Worm (Caenorhabditis elegans) whole organism, L4 larva: ENCODE measurements around the gene his-6.

ENCODE experiments used
- F37D6.2 ChIP-seq: sonication (generic microtip); optimal IDR thresholded peaks from 2 replicates; lab custom pipeline; 2016; ENCODE audit warnings: mild to moderate bottlenecking, missing genetic modification characterization, missing compliant biosample characterization
- T26A8.4 ChIP-seq: fragments of 200-800 bp; sonication (Bioruptor generic); IDR thresholded peaks from 2 replicates; pipeline ENCODE4 v1.3.6; 2022; ENCODE audit warnings: missing genetic modification characterization, missing compliant biosample characterization
- Y48G9A.11 ChIP-seq: fragments of 200-800 bp; sonication (Bioruptor generic); IDR thresholded peaks from 2 replicates; pipeline ENCODE4 v1.3.6; 2022; ENCODE audit warnings: missing genetic modification reagents, missing genetic modification characterization, missing compliant biosample characterization
- Y5F2A.4 ChIP-seq: fragments of 200-800 bp; sonication (Bioruptor generic); optimal IDR thresholded peaks from 2 replicates; lab custom pipeline; 2018; ENCODE audit warnings: mild to moderate bottlenecking, missing genetic modification characterization, missing compliant biosample characterization
- ZK546.5 ChIP-seq, 2 experiments: sonication (generic microtip); optimal IDR thresholded peaks; 2 replicates each; lab custom pipeline; 2017; ENCODE audit warnings: missing biosample characterization in 2 of 2, missing genetic modification characterization in 2 of 2
- aha-1 ChIP-seq: fragments of 150-350 bp; peaks from one replicate; lab custom pipeline; 2014; ENCODE audit warnings: missing biosample characterization, missing genetic modification characterization
- arid-1 ChIP-seq: fragments of 200-800 bp; sonication (Bioruptor generic); conservative IDR thresholded peaks from 2 replicates; pipeline ENCODE4 v1.3.6; 2022; ENCODE audit warnings: missing genetic modification reagents, missing genetic modification characterization, missing compliant biosample characterization
- ceh-20 ChIP-seq: fragments of 200-800 bp; sonication (Bioruptor generic); IDR thresholded peaks from 2 replicates; pipeline ENCODE4 v1.3.6; 2022; ENCODE audit warnings: missing genetic modification reagents, missing genetic modification characterization, missing compliant biosample characterization
- ceh-28 ChIP-seq: fragments of 150-350 bp; optimal IDR thresholded peaks from 2 replicates; lab custom pipeline; 2014; ENCODE audit warnings: missing biosample characterization, missing genetic modification reagents, missing genetic modification characterization
- ceh-44 ChIP-seq: fragments of 200-800 bp; sonication (Bioruptor generic); IDR thresholded peaks from 2 replicates; pipeline ENCODE4 v1.3.6; 2022; ENCODE audit warnings: missing genetic modification reagents, missing genetic modification characterization, missing compliant biosample characterization
- ceh-62 ChIP-seq: sonication (generic microtip); optimal IDR thresholded peaks from 2 replicates; lab custom pipeline; 2017; ENCODE audit warnings: missing biosample characterization, missing genetic modification characterization
- daf-16 ChIP-seq, 3 experiments: sonication (generic microtip); optimal IDR thresholded peaks; 2 replicates each; lab custom pipeline; 2016 to 2017; ENCODE audit warnings: missing genetic modification characterization in 3 of 3, missing genetic modification reagents in 3 of 3, mild to moderate bottlenecking in 2 of 3, missing compliant biosample characterization in 2 of 3, missing biosample characterization in 1 of 3, moderate library complexity in 1 of 3
- daf-19 ChIP-seq: fragments of 200-800 bp; sonication (Bioruptor generic); conservative IDR thresholded peaks from 2 replicates; pipeline ENCODE4 v1.3.6; 2022; ENCODE audit warnings: missing genetic modification characterization, missing compliant biosample characterization
- daf-8 ChIP-seq: fragments of 200-800 bp; sonication (Bioruptor generic); IDR thresholded peaks from 2 replicates; pipeline ENCODE4 v1.3.6; 2022; ENCODE audit warnings: missing genetic modification characterization, missing compliant biosample characterization
- dmd-6 ChIP-seq: fragments of 200-800 bp; sonication (Bioruptor generic); IDR thresholded peaks from 2 replicates; pipeline ENCODE4 v1.3.6; 2022; ENCODE audit warnings: missing genetic modification reagents, missing genetic modification characterization, missing compliant biosample characterization
- dmd-8 ChIP-seq: fragments of 200-800 bp; sonication (Bioruptor generic); IDR thresholded peaks from 2 replicates; pipeline ENCODE4 v1.3.6; 2022; ENCODE audit warnings: missing genetic modification characterization, missing compliant biosample characterization
- dpl-1 ChIP-seq: fragments of 150-350 bp; optimal IDR thresholded peaks from 2 replicates; lab custom pipeline; 2014; ENCODE audit warnings: missing biosample characterization, missing genetic modification reagents, missing genetic modification characterization
- duxl-1 ChIP-seq: sonication (generic microtip); optimal IDR thresholded peaks from 2 replicates; lab custom pipeline; 2016; ENCODE audit warnings: mild to moderate bottlenecking, missing genetic modification characterization, moderate library complexity, missing compliant biosample characterization; ENCODE audit not compliant: poor library complexity
- dve-1 ChIP-seq: sonication (generic microtip); optimal IDR thresholded peaks from 2 replicates; lab custom pipeline; 2017; ENCODE audit warnings: antibody characterized with exemption, mild to moderate bottlenecking, missing genetic modification characterization, missing compliant biosample characterization; ENCODE audit not compliant: insufficient read depth
- egl-43 ChIP-seq: fragments of 200-800 bp; sonication (Bioruptor generic); IDR thresholded peaks from 2 replicates; pipeline ENCODE4 v1.3.6; 2022; ENCODE audit warnings: missing genetic modification reagents, missing genetic modification characterization, missing compliant biosample characterization
- fos-1 ChIP-seq: fragments of 150-350 bp; optimal IDR thresholded peaks from 2 replicates; lab custom pipeline; 2014; ENCODE audit warnings: missing biosample characterization, missing genetic modification characterization
- jun-1 ChIP-seq: fragments of 150-350 bp; optimal IDR thresholded peaks from 2 replicates; lab custom pipeline; 2014; ENCODE audit warnings: missing biosample characterization, missing genetic modification reagents, missing genetic modification characterization
- lim-7 ChIP-seq: fragments of 200-800 bp; sonication (Bioruptor generic); IDR thresholded peaks from 2 replicates; pipeline ENCODE4 v1.3.6; 2022; ENCODE audit warnings: missing genetic modification characterization, missing compliant biosample characterization
- lin-1 ChIP-seq: fragments of 200-800 bp; sonication (Bioruptor generic); IDR thresholded peaks from 2 replicates; pipeline ENCODE4 v1.3.6; 2022; ENCODE audit warnings: missing genetic modification reagents, missing genetic modification characterization, missing compliant biosample characterization
- lin-13 ChIP-seq: fragments of 150-350 bp; optimal IDR thresholded peaks from 2 replicates; lab custom pipeline; 2014; ENCODE audit warnings: missing biosample characterization, missing genetic modification reagents, missing genetic modification characterization
- lin-29 ChIP-seq: fragments of 200-800 bp; sonication (Bioruptor generic); IDR thresholded peaks from 2 replicates; pipeline ENCODE4 v1.3.6; 2022; ENCODE audit warnings: missing genetic modification reagents, missing genetic modification characterization, missing compliant biosample characterization
- lin-38 ChIP-seq: fragments of 200-800 bp; sonication (Bioruptor generic); IDR thresholded peaks from 2 replicates; pipeline ENCODE4 v1.3.6; 2022; ENCODE audit warnings: missing genetic modification reagents, missing genetic modification characterization, missing compliant biosample characterization
- lir-3 ChIP-seq: sonication (generic microtip); optimal IDR thresholded peaks from 2 replicates; lab custom pipeline; 2016; ENCODE audit warnings: mild to moderate bottlenecking, missing genetic modification characterization, missing compliant biosample characterization
- madf-5 ChIP-seq, 2 experiments: fragments of 200-800 bp; sonication (Bioruptor generic); IDR thresholded peaks; 2 replicates each; pipeline ENCODE4 v1.3.6; 2022; ENCODE audit warnings: missing compliant biosample characterization in 2 of 2, missing genetic modification characterization in 2 of 2
- madf-9 ChIP-seq: fragments of 200-800 bp; sonication (Bioruptor generic); conservative IDR thresholded peaks from 2 replicates; pipeline ENCODE4 v1.3.6; 2022; ENCODE audit warnings: missing genetic modification reagents, missing genetic modification characterization, missing compliant biosample characterization
- mes-2 ChIP-seq: sonication (generic microtip); optimal IDR thresholded peaks from 2 replicates; lab custom pipeline; 2016; ENCODE audit warnings: missing genotype, mild to moderate bottlenecking, missing genetic modification characterization, missing compliant biosample characterization; ENCODE audit not compliant: poor library complexity, severe bottlenecking
- mxl-3 ChIP-seq: fragments of 200-800 bp; sonication (Bioruptor generic); optimal IDR thresholded peaks from 2 replicates; lab custom pipeline; 2018; ENCODE audit warnings: mild to moderate bottlenecking, missing genetic modification characterization, missing compliant biosample characterization
- nhr-10 ChIP-seq: fragments of 150-350 bp; optimal IDR thresholded peaks from 2 replicates; lab custom pipeline; 2014; ENCODE audit warnings: missing biosample characterization, missing genetic modification characterization
- nhr-42 ChIP-seq: fragments of 200-800 bp; sonication (Bioruptor generic); IDR thresholded peaks from 2 replicates; pipeline ENCODE4 v1.3.6; 2022; ENCODE audit warnings: missing genetic modification characterization, missing compliant biosample characterization
- nhr-48 ChIP-seq: sonication (generic microtip); optimal IDR thresholded peaks from 2 replicates; lab custom pipeline; 2016; ENCODE audit warnings: mild to moderate bottlenecking, missing genetic modification characterization, missing compliant biosample characterization
- nhr-6 ChIP-seq: fragments of 150-350 bp; optimal IDR thresholded peaks from 2 replicates; lab custom pipeline; 2014; ENCODE audit warnings: missing biosample characterization, missing genetic modification characterization
- nhr-76 ChIP-seq: fragments of 150-350 bp; optimal IDR thresholded peaks from 2 replicates; lab custom pipeline; 2014; ENCODE audit warnings: missing biosample characterization, missing genetic modification characterization
- php-3 ChIP-seq: fragments of 200-800 bp; sonication (Bioruptor generic); IDR thresholded peaks from 2 replicates; pipeline ENCODE4 v1.3.6; 2022; ENCODE audit warnings: missing genetic modification reagents, missing genetic modification characterization, missing compliant biosample characterization
- saeg-2 ChIP-seq: fragments of 200-800 bp; sonication (Bioruptor generic); IDR thresholded peaks from 2 replicates; pipeline ENCODE4 v1.3.6; 2022; ENCODE audit warnings: missing genetic modification reagents, missing genetic modification characterization, missing compliant biosample characterization
- set-16 ChIP-seq: fragments of 200-800 bp; sonication (Bioruptor generic); IDR thresholded peaks from 2 replicates; pipeline ENCODE4 v1.3.6; 2022; ENCODE audit warnings: missing genetic modification reagents, missing genetic modification characterization, missing compliant biosample characterization
- snpc-1.2 ChIP-seq: fragments of 200-800 bp; sonication (Bioruptor generic); IDR thresholded peaks from 2 replicates; pipeline ENCODE4 v1.3.6; 2022; ENCODE audit warnings: missing genetic modification reagents, missing genetic modification characterization, missing compliant biosample characterization
- spr-1 ChIP-seq: sonication (generic microtip); optimal IDR thresholded peaks from 2 replicates; lab custom pipeline; 2016; ENCODE audit warnings: mild to moderate bottlenecking, missing genetic modification characterization, missing compliant biosample characterization
- tag-97 ChIP-seq: fragments of 200-800 bp; sonication (Bioruptor generic); IDR thresholded peaks from 2 replicates; pipeline ENCODE4 v1.3.6; 2022; ENCODE audit warnings: missing genetic modification characterization, missing compliant biosample characterization
- tra-1 ChIP-seq: fragments of 200-800 bp; sonication (Bioruptor generic); IDR thresholded peaks from 2 replicates; pipeline ENCODE4 v1.3.6; 2022; ENCODE audit warnings: missing genetic modification reagents, missing genetic modification characterization, missing compliant biosample characterization
- unc-130 ChIP-seq: sonication (generic microtip); optimal IDR thresholded peaks from 2 replicates; lab custom pipeline; 2016; ENCODE audit warnings: missing genetic modification reagents, missing genetic modification characterization, missing compliant biosample characterization
- zag-1 ChIP-seq: fragments of 150-350 bp; optimal IDR thresholded peaks from 2 replicates; lab custom pipeline; 2014; ENCODE audit warnings: missing biosample characterization, missing genetic modification characterization
- zfp-3 ChIP-seq: fragments of 200-800 bp; sonication (Bioruptor generic); conservative IDR thresholded peaks from 2 replicates; pipeline ENCODE4 v1.3.6; 2022; ENCODE audit warnings: missing genetic modification reagents, missing genetic modification characterization, missing compliant biosample characterization
- zip-11 ChIP-seq: fragments of 200-800 bp; sonication (Bioruptor generic); IDR thresholded peaks from 2 replicates; pipeline ENCODE4 v1.3.6; 2022; ENCODE audit warnings: missing genetic modification characterization, missing compliant biosample characterization
- ztf-11 ChIP-seq: fragments of 150-350 bp; optimal IDR thresholded peaks from 2 replicates; lab custom pipeline; 2014; ENCODE audit warnings: missing biosample characterization, missing genetic modification characterization

The his-6 gene

DNA sequence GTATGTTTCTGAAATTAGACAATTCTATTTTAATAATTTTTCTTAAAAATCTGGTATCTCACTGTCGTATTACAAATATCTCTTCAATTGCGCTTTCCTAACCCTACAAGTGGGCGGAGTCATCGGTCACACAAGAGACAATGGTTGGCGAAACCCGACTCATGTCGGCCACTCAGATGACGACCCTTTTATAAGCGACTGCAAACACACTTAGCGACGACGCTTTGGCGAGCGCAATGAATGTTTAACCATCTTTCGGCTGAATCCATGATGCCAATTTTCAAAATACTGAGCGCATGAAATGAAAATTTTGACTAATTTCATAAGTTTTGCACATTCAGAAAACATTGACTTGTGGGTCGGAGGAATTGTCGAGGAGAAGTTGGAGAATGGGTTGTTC is 34.4 kb downstream of the his-6 start (continued):
- TF ChIP-seq zag-1 (tag; lab: Kevin White, UChicago), result peak; percentile 40
- peak; percentile 100 for TF ChIP-seq lim-7 (GFP tag; lab: Robert Waterston, UW)
- peak; percentile 99 for TF ChIP-seq tra-1
- TF ChIP-seq zip-11 (GFP tag; lab: Robert Waterston, UW), result peak; percentile 92
- TF ChIP-seq lin-38 (GFP tag; lab: Robert Waterston, UW), result peak; percentile 95
- peak; percentile 47 for TF ChIP-seq fos-1 (tag; lab: Kevin White, UChicago)
- TF ChIP-seq, all 104 proteins: peak for 87

DNA sequence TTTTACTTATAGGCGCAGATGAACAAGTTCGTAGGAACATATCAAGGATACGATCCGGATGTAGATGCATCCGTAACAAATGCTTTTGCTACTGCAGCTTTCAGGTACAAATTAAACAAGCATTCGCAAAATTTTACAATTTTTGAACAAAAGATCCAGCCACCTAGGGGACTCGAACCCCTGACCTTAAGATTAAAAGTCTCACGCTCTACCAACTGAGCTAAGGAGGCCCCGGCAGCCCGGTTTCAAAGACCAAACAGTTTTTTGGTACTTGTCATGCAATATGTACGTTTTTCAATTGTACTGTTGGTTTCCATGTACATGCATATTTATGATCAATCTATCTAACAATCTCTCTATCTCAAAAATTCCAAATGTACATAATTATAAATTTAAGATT is 35.4 kb downstream of the his-6 start:
- TF ChIP-seq zfp-3 (GFP tag; lab: Robert Waterston, UW) (no peak), lin-1 (GFP tag; lab: Robert Waterston, UW) (no peak), ZK546.5 (tag; optimal IDR thresholded peaks at IDR 0.05; lab: Kevin White, UChicago) (no peak), dmd-8 (GFP tag; lab: Robert Waterston, UW) (peak; percentile 92), F37D6.2 (tag; lab: Kevin White, UChicago) (no peak), madf-5 (GFP tag; IDR thresholded peaks at IDR 0.05; lab: Robert Waterston, UW) (0 out of 4 replicates have a peak, but pooled peaks have one; percentile 51 to 66), lin-13 (GFP tag; lab: Kevin White, UChicago) (no peak), saeg-2 (GFP tag; lab: Robert Waterston, UW) (no peak), nhr-42 (GFP tag; lab: Robert Waterston, UW) (no peak), T26A8.4 (0 out of 2 replicates have a peak, but pooled peaks have one; percentile 39), daf-8 (0 out of 2 replicates have a peak, but pooled peaks have one; percentile 27), snpc-1.2 (GFP tag; lab: Robert Waterston, UW) (peak; percentile 52; the same call in 1 of the 2 replicates), dmd-6 (GFP tag; lab: Robert Waterston, UW) (no peak), zag-1 (tag; lab: Kevin White, UChicago) (no peak), lin-29 (GFP tag; lab: Robert Waterston, UW) (no peak), arid-1 (GFP tag; lab: Robert Waterston, UW) (peak; percentile 47; the same call in 1 of the 2 replicates), nhr-6 (no peak), ceh-44 (GFP tag; lab: Robert Waterston, UW) (0 out of 2 replicates have a peak, but pooled peaks have one; percentile 44), ceh-20 (GFP tag; lab: Robert Waterston, UW) (peak; percentile 45; the same call in 1 of the 2 replicates), Y5F2A.4 (GFP tag; lab: Kevin White, UChicago) (no peak), dpl-1 (GFP tag; lab: Kevin White, UChicago) (no peak), unc-130 (GFP tag; lab: Kevin White, UChicago) (no peak), egl-43 (peak; percentile 52; the same call in 1 of the 2 replicates), ztf-11 (no peak), mes-2 (no peak), daf-19 (GFP tag; lab: Robert Waterston, UW) (peak; percentile 66; the same call in 1 of the 2 replicates), Y48G9A.11 (GFP tag; lab: Robert Waterston, UW) (0 out of 2 replicates have a peak, but pooled peaks have one; percentile 40), ceh-62 (tag; lab: Kevin White, UChicago) (no peak), madf-9 (GFP tag; lab: Robert Waterston, UW) (no peak), ceh-28 (tag; lab: Kevin White, UChicago) (no peak), jun-1 (no peak), nhr-48 (tag; lab: Kevin White, UChicago) (no peak), php-3 (GFP tag; lab: Robert Waterston, UW) (no peak), nhr-76 (tag; lab: Kevin White, UChicago) (no peak), set-16 (no peak), tag-97 (GFP tag; lab: Robert Waterston, UW) (no peak), mxl-3 (no peak), nhr-10 (tag; lab: Kevin White, UChicago) (no peak), lir-3 (tag; lab: Kevin White, UChicago) (peak; percentile 15), dve-1 (no peak), duxl-1 (peak; percentile 27), daf-16 (GFP tag; optimal IDR thresholded peaks at IDR 0.05; lab: Kevin White, UChicago) (peak in 1 of 2 experiments; percentile 8), daf-16 (tag; optimal IDR thresholded peaks at IDR 0.05; lab: Kevin White, UChicago) (no peak), aha-1 (tag; lab: Kevin White, UChicago) (no peak), spr-1 (tag; lab: Kevin White, UChicago) (no peak), lin-38 (GFP tag; lab: Robert Waterston, UW) (peak; percentile 67)
